Fruit fly (Drosophila melanogaster) whole organism, embryonic: ENCODE measurements around the gene Ent3.

Experiments
- Blimp-1 ChIP-seq: fragments of 200-800 bp; sonication (Bioruptor generic); optimal IDR thresholded peaks from 3 replicates; lab custom pipeline; 2018; ENCODE audit warnings: missing biosample characterization, missing genetic modification characterization, mild to moderate bottlenecking, moderate library complexity, missing genetic modification reagents
- CG10209 ChIP-seq: fragments of 200-800 bp; sonication (Bioruptor generic); optimal IDR thresholded peaks from 3 replicates; lab custom pipeline; 2017; ENCODE audit warnings: missing biosample characterization, mild to moderate bottlenecking, missing genetic modification characterization, missing genetic modification reagents
- CG11247 ChIP-seq: fragments of 200-800 bp; sonication (Bioruptor generic); IDR thresholded peaks from 2 replicates; pipeline ENCODE4 v1.3.6; 2022; ENCODE audit warnings: missing biosample characterization, missing genetic modification characterization
- CG11456 ChIP-seq: fragments of 200-800 bp; sonication (Bioruptor generic); IDR thresholded peaks from 3 replicates; pipeline ENCODE4 v1.3.6; 2022; ENCODE audit warnings: missing biosample characterization, missing genetic modification characterization
- CG12236 ChIP-seq: fragments of 200-800 bp; sonication (Bioruptor generic); optimal IDR thresholded peaks from 2 replicates; lab custom pipeline; 2016; ENCODE audit warnings: missing biosample characterization, missing genetic modification characterization
- CG12942 ChIP-seq: fragments of 200-800 bp; sonication (Bioruptor generic); optimal IDR thresholded peaks from 3 replicates; lab custom pipeline; 2016; ENCODE audit warnings: missing biosample characterization, missing genetic modification characterization
- CG14050 ChIP-seq: fragments of 200-800 bp; sonication (Bioruptor generic); IDR thresholded peaks from 3 replicates; pipeline ENCODE4 v1.3.6; 2022; ENCODE audit warnings: missing biosample characterization, missing genetic modification characterization
- CG14965 ChIP-seq: fragments of 200-800 bp; sonication (Bioruptor generic); optimal IDR thresholded peaks from 2 replicates; lab custom pipeline; 2016; ENCODE audit warnings: missing biosample characterization, missing genetic modification characterization, borderline replicate concordance
- CG15073 ChIP-seq: fragments of 200-800 bp; sonication (Bioruptor generic); optimal IDR thresholded peaks from 2 replicates; lab custom pipeline; 2016; ENCODE audit warnings: missing biosample characterization, missing genetic modification characterization
- CG17328 ChIP-seq: fragments of 200-800 bp; sonication (Bioruptor generic); IDR thresholded peaks from 2 replicates; pipeline ENCODE4 v1.3.6; 2022; ENCODE audit warnings: missing biosample characterization, missing genetic modification characterization
- CG2678 ChIP-seq: fragments of 200-800 bp; sonication (Bioruptor generic); optimal IDR thresholded peaks from 3 replicates; lab custom pipeline; 2019; ENCODE audit warnings: missing biosample characterization, mild to moderate bottlenecking, missing genetic modification characterization, moderate library complexity
- CG2712 ChIP-seq: fragments of 200-800 bp; optimal IDR thresholded peaks from 3 replicates; lab custom pipeline; 2019; ENCODE audit warnings: missing biosample characterization, mild to moderate bottlenecking, missing genetic modification characterization, moderate library complexity
- CG42726 ChIP-seq: fragments of 200-800 bp; sonication (Bioruptor generic); IDR thresholded peaks from 2 replicates; pipeline ENCODE4 v1.3.6; 2022; ENCODE audit warnings: missing biosample characterization, missing genetic modification characterization; ENCODE audit not compliant: partially characterized antibody
- CG4730 ChIP-seq: fragments of 200-800 bp; sonication (Bioruptor generic); IDR thresholded peaks from 2 replicates; pipeline ENCODE4 v1.3.6; 2022; ENCODE audit warnings: missing biosample characterization, missing genetic modification characterization
- CG5180 ChIP-seq: fragments of 200-800 bp; sonication (Bioruptor generic); optimal IDR thresholded peaks from 3 replicates; lab custom pipeline; 2017; ENCODE audit warnings: missing biosample characterization, missing genetic modification characterization, mild to moderate bottlenecking, moderate library complexity, missing genetic modification reagents
- CG6254 ChIP-seq: fragments of 200-800 bp; sonication (Bioruptor generic); optimal IDR thresholded peaks from 3 replicates; lab custom pipeline; 2017; ENCODE audit warnings: mild to moderate bottlenecking, missing biosample characterization, missing genetic modification reagents, missing genetic modification characterization
- CG7745 ChIP-seq: fragments of 200-800 bp; sonication (Bioruptor generic); optimal IDR thresholded peaks from 2 replicates; lab custom pipeline; 2018; ENCODE audit warnings: missing biosample characterization, mild to moderate bottlenecking, missing genetic modification characterization, moderate library complexity
- CG7987 ChIP-seq: fragments of 200-800 bp; sonication (Bioruptor generic); optimal IDR thresholded peaks from 2 replicates; lab custom pipeline; 2018; ENCODE audit warnings: missing biosample characterization, mild to moderate bottlenecking, missing genetic modification characterization, moderate library complexity
- CoRest ChIP-seq: fragments of 200-800 bp; sonication (Bioruptor generic); optimal IDR thresholded peaks from 3 replicates; lab custom pipeline; 2018; ENCODE audit warnings: missing biosample characterization, mild to moderate bottlenecking, missing genetic modification characterization, moderate library complexity
- Dll ChIP-seq: fragments of 200-800 bp; sonication (Bioruptor generic); IDR thresholded peaks from 4 replicates; pipeline ENCODE4 v1.3.6; 2022; ENCODE audit warnings: missing biosample characterization, missing genetic modification characterization; ENCODE audit not compliant: partially characterized antibody
- Dp ChIP-seq: fragments of 200-800 bp; sonication (Bioruptor generic); optimal IDR thresholded peaks from 2 replicates; lab custom pipeline; 2018; ENCODE audit warnings: missing biosample characterization, mild to moderate bottlenecking, missing genetic modification characterization, moderate library complexity
- HHEX ChIP-seq: fragments of 200-800 bp; sonication (Bioruptor generic); optimal IDR thresholded peaks from 3 replicates; lab custom pipeline; 2017; ENCODE audit warnings: missing biosample characterization, mild to moderate bottlenecking, missing genetic modification characterization, missing genetic modification reagents
- HLH3B ChIP-seq: fragments of 200-800 bp; sonication (Bioruptor generic); IDR thresholded peaks from 2 replicates; pipeline ENCODE4 v1.3.6; 2022; ENCODE audit warnings: missing biosample characterization, missing genetic modification characterization
- HLHmδ ChIP-seq: fragments of 200-800 bp; sonication (Bioruptor generic); optimal IDR thresholded peaks from 2 replicates; lab custom pipeline; 2018; ENCODE audit warnings: missing biosample characterization, mild to moderate bottlenecking, missing genetic modification characterization, moderate library complexity
- Kr ChIP-seq: fragments of 200-800 bp; sonication (Bioruptor generic); optimal IDR thresholded peaks from 2 replicates; lab custom pipeline; 2017; ENCODE audit warnings: missing biosample characterization, mild to moderate bottlenecking, missing genetic modification characterization
- MBD-R2 ChIP-seq: fragments of 200-800 bp; sonication (Bioruptor generic); IDR thresholded peaks from 2 replicates; pipeline ENCODE4 v1.3.6; 2022; ENCODE audit warnings: missing biosample characterization, missing genetic modification characterization
- MESR4 ChIP-seq: fragments of 200-800 bp; sonication (Bioruptor generic); optimal IDR thresholded peaks from 2 replicates; lab custom pipeline; 2018; ENCODE audit warnings: missing biosample characterization, mild to moderate bottlenecking, missing genetic modification characterization, moderate library complexity
- Med ChIP-seq: fragments of 200-800 bp; sonication (Bioruptor generic); peaks from one replicate; lab custom pipeline; 2016; ENCODE audit warnings: missing biosample characterization, missing genetic modification characterization, mild to moderate bottlenecking, inconsistent platforms, moderate library complexity
- Mes4 ChIP-seq: fragments of 200-800 bp; sonication (Bioruptor generic); optimal IDR thresholded peaks from 2 replicates; lab custom pipeline; 2016; ENCODE audit warnings: missing biosample characterization, missing genetic modification characterization
- NC2β ChIP-seq: fragments of 200-800 bp; sonication (Bioruptor generic); optimal IDR thresholded peaks from 2 replicates; lab custom pipeline; 2016; ENCODE audit warnings: missing biosample characterization, missing genetic modification characterization
- Nf-YC ChIP-seq: fragments of 200-800 bp; optimal IDR thresholded peaks from 3 replicates; lab custom pipeline; 2019; ENCODE audit warnings: missing biosample characterization, mild to moderate bottlenecking, missing genetic modification characterization, moderate library complexity
- Ravus ChIP-seq: fragments of 200-800 bp; sonication (Bioruptor generic); IDR thresholded peaks from 2 replicates; pipeline ENCODE4 v1.3.6; 2022; ENCODE audit warnings: missing biosample characterization, missing genetic modification characterization
- Taf1 ChIP-seq: fragments of 200-800 bp; sonication (Bioruptor generic); IDR thresholded peaks from 2 replicates; pipeline ENCODE4 v1.3.6; 2022; ENCODE audit warnings: missing biosample characterization, missing genetic modification characterization
- Trl ChIP-seq, 3 experiments: fragments of >200 bp in 2 of 3; fragments of 200-800 bp in 1 of 3; sonication (Bioruptor generic) in 1 of 3; optimal IDR thresholded peaks; 2 replicates in 1 of 3; 3 replicates in 2 of 3; lab custom pipeline; 2016 to 2017; ENCODE audit warnings: missing biosample characterization in 1 of 3, missing genetic modification characterization in 1 of 3
- aop ChIP-seq: fragments of 200-800 bp; sonication (Bioruptor generic); IDR thresholded peaks from 2 replicates; pipeline ENCODE4 v1.3.6; 2022; ENCODE audit warnings: missing biosample characterization, missing genetic modification characterization
- ara ChIP-seq: fragments of 200-800 bp; sonication (Bioruptor generic); IDR thresholded peaks from 2 replicates; pipeline ENCODE4 v1.3.6; 2022; ENCODE audit warnings: missing biosample characterization, missing genetic modification characterization
- ash1 ChIP-seq: fragments of 200-800 bp; sonication (Bioruptor generic); optimal IDR thresholded peaks from 2 replicates; lab custom pipeline; 2018; ENCODE audit warnings: missing biosample characterization, mild to moderate bottlenecking, missing genetic modification characterization
- cwo ChIP-seq: fragments of 200-800 bp; sonication (Bioruptor generic); optimal IDR thresholded peaks from 3 replicates; lab custom pipeline; 2017; ENCODE audit warnings: missing biosample characterization, missing genetic modification characterization, mild to moderate bottlenecking, moderate library complexity, missing genetic modification reagents
- gce ChIP-seq: fragments of 200-800 bp; sonication (Bioruptor generic); IDR thresholded peaks from 3 replicates; pipeline ENCODE4 v1.3.6; 2022; ENCODE audit warnings: missing biosample characterization, missing genetic modification characterization
- gcm2 ChIP-seq: fragments of 200-800 bp; sonication (Bioruptor generic); optimal IDR thresholded peaks from 2 replicates; lab custom pipeline; 2016; ENCODE audit warnings: missing biosample characterization, missing genetic modification characterization
- gem ChIP-seq: fragments of 200-800 bp; sonication (Bioruptor generic); optimal IDR thresholded peaks from 2 replicates; lab custom pipeline; 2019; ENCODE audit warnings: missing biosample characterization, mild to moderate bottlenecking, missing genetic modification characterization, moderate library complexity
- hth ChIP-seq: fragments of >200 bp; optimal IDR thresholded peaks from 2 replicates; lab custom pipeline; 2017; ENCODE audit warnings: inconsistent platforms
- nmo ChIP-seq: fragments of 200-800 bp; sonication (Bioruptor generic); optimal IDR thresholded peaks from 2 replicates; lab custom pipeline; 2018; ENCODE audit warnings: missing biosample characterization, mild to moderate bottlenecking, missing genetic modification characterization, moderate library complexity
- odd ChIP-seq: fragments of 200-800 bp; sonication (Bioruptor generic); optimal IDR thresholded peaks from 2 replicates; lab custom pipeline; 2017; ENCODE audit warnings: missing biosample characterization, mild to moderate bottlenecking, missing genetic modification characterization
- peb ChIP-seq: fragments of 200-800 bp; sonication (Bioruptor generic); IDR thresholded peaks from 2 replicates; pipeline ENCODE4 v1.3.6; 2022; ENCODE audit warnings: missing biosample characterization, missing genetic modification characterization
- pfk ChIP-seq: fragments of 200-800 bp; sonication (Bioruptor generic); optimal IDR thresholded peaks from 2 replicates; lab custom pipeline; 2018; ENCODE audit warnings: missing biosample characterization, mild to moderate bottlenecking, missing genetic modification characterization, moderate library complexity
- repo ChIP-seq: fragments of 200-800 bp; sonication (Bioruptor generic); optimal IDR thresholded peaks from 2 replicates; lab custom pipeline; 2016; ENCODE audit warnings: missing biosample characterization, missing genetic modification characterization
- row ChIP-seq: fragments of 200-800 bp; sonication (Bioruptor generic); IDR thresholded peaks from 3 replicates; pipeline ENCODE4 v1.3.6; 2022; ENCODE audit warnings: missing biosample characterization, missing genetic modification characterization
- ttk ChIP-seq: fragments of 200-800 bp; sonication (Bioruptor generic); IDR thresholded peaks from 2 replicates; pipeline ENCODE4 v2.1.2; 2022; ENCODE audit warnings: missing biosample characterization, missing genetic modification characterization
- unpg ChIP-seq: fragments of 200-800 bp; sonication (Bioruptor generic); optimal IDR thresholded peaks from 3 replicates; lab custom pipeline; 2018; ENCODE audit warnings: missing biosample characterization, mild to moderate bottlenecking, missing genetic modification characterization, moderate library complexity

Ent3 gene

DNA sequence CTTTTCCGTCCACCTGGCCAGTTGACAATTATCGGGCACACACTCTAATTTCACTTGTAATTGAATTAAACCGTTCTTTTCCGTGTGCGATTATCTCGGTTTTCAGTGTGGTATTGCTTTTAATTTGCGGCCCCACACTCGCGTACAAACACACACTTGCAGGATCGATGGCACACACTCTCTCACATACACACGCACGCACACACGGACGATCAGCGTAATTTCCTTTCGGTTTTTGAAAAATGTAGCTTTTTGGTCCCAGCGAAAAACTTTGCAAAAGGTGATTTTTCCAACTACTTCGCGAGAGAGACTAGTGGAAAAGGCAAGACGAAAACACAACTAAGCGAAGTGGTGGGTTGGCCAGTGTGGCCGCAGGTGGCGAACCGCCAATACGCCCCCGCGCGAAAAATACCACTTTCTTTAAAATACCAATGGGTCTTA lies 48.7 kb upstream of the Ent3 start, which contains the start of gene Atg1 (continued):
- TF ChIP-seq repo (GFP tag; lab: Kevin White, UChicago) = no peak
- no peak for TF ChIP-seq pfk
- no peak for TF ChIP-seq NC2β
- TF ChIP-seq hth (lab: Kevin White, UChicago) = no peak
- TF ChIP-seq unpg (GFP tag; lab: Kevin White, UChicago) = no peak
- TF ChIP-seq HHEX = peak; percentile 12
- TF ChIP-seq peb (GFP tag; lab: Robert Waterston, UW) = no peak
- TF ChIP-seq ara (GFP tag; lab: Robert Waterston, UW) = no peak
- no peak for TF ChIP-seq CG4730 (GFP tag; lab: Robert Waterston, UW)
- TF ChIP-seq MESR4 (GFP tag; lab: Kevin White, UChicago) = peak; percentile 71
- no peak for TF ChIP-seq CG14050
- TF ChIP-seq CG11247 (GFP tag; lab: Robert Waterston, UW) = no peak
- peak in 1 of 2 experiments; percentile 69 for TF ChIP-seq Trl (optimal IDR thresholded peaks at IDR 0.05; lab: Kevin White, UChicago)
- no peak for TF ChIP-seq Trl (GFP tag; optimal IDR thresholded peaks at IDR 0.05; lab: Kevin White, UChicago)
- TF ChIP-seq cwo (GFP tag; lab: Kevin White, UChicago) = peak; percentile 26
- peak; percentile 85 for TF ChIP-seq Med (GFP tag; lab: Kevin White, UChicago)
- TF ChIP-seq CG12942 (GFP tag; lab: Kevin White, UChicago) = no peak
- no peak for TF ChIP-seq CG7745
- peak; percentile 16 for TF ChIP-seq Nf-YC
- TF ChIP-seq Dp (GFP tag; lab: Kevin White, UChicago) = peak; percentile 24
- no peak for TF ChIP-seq gem (tag; lab: Kevin White, UChicago)
- TF ChIP-seq CoRest (tag; lab: Kevin White, UChicago) = no peak
- TF ChIP-seq ash1 (GFP tag; lab: Kevin White, UChicago) = peak; percentile 19
- TF ChIP-seq Kr = no peak
- no peak for TF ChIP-seq CG14965 (GFP tag; lab: Kevin White, UChicago)
- TF ChIP-seq Ravus (GFP tag; lab: Robert Waterston, UW) = no peak
- no peak for TF ChIP-seq CG12236 (GFP tag; lab: Kevin White, UChicago)
- TF ChIP-seq CG11456 = no peak
- TF ChIP-seq aop (GFP tag; lab: Robert Waterston, UW) = 0 out of 2 replicates have a peak, but pooled peaks have one; percentile 17
- no peak for TF ChIP-seq Blimp-1 (GFP tag; lab: Kevin White, UChicago)
- TF ChIP-seq ttk (GFP tag; lab: Robert Waterston, UW) = no peak
- no peak for TF ChIP-seq odd (GFP tag; lab: Kevin White, UChicago)
- TF ChIP-seq CG2712 = peak; percentile 36
- TF ChIP-seq HLH3B = no peak
- peak; percentile 37; the same call in 2 of the 3 replicates for TF ChIP-seq row (GFP tag; lab: Robert Waterston, UW)
- no peak for TF ChIP-seq CG15073 (GFP tag; lab: Kevin White, UChicago)
- no peak for TF ChIP-seq nmo (GFP tag; lab: Kevin White, UChicago)
- peak; percentile 52 for TF ChIP-seq CG7987
- peak; percentile 53; the same call in 1 of the 2 replicates for TF ChIP-seq CG42726 (GFP tag; lab: Robert Waterston, UW)
- no peak for TF ChIP-seq CG10209 (GFP tag; lab: Kevin White, UChicago)
- TF ChIP-seq HLHmδ (GFP tag; lab: Kevin White, UChicago) = peak; percentile 51
- TF ChIP-seq CG17328 (GFP tag; lab: Robert Waterston, UW) = no peak
- TF ChIP-seq CG5180 (GFP tag; lab: Kevin White, UChicago) = no peak
- no peak for TF ChIP-seq CG6254
- no peak for TF ChIP-seq gcm2 (GFP tag; lab: Kevin White, UChicago)
- no peak for TF ChIP-seq Dll (GFP tag; lab: Robert Waterston, UW)
- TF ChIP-seq Taf1 (GFP tag; lab: Robert Waterston, UW) = no peak
- TF ChIP-seq CG2678 (tag; lab: Kevin White, UChicago) = peak; percentile 15
- no peak for TF ChIP-seq gce (GFP tag; lab: Robert Waterston, UW)
- no peak for TF ChIP-seq Mes4 (GFP tag; lab: Kevin White, UChicago)
- peak; percentile 26; the same call in 1 of the 2 replicates for TF ChIP-seq MBD-R2 (GFP tag; lab: Robert Waterston, UW)
